Fruit fly (Drosophila melanogaster): ENCODE data around the gene CG5447.

- TF ChIP-seq CG8478 (optimal IDR thresholded peaks at IDR 0.05) (no peak), CTCF (optimal IDR thresholded peaks at IDR 0.05) (no peak)
Observed at dm6 chr3R:26478644-26479043, 26.3 kb downstream of the CG5447 start.
